Fruit fly (Drosophila melanogaster) whole organism, prepupa: Measurements from ENCODE around the gene Jon65Aii.

Source experiments
- CG8632 ChIP-seq: fragments of 200-800 bp; sonication (Bioruptor generic); optimal IDR thresholded peaks from 3 replicates; lab custom pipeline; 2016; ENCODE audit warnings: missing biosample characterization, missing genetic modification characterization
- svp ChIP-seq: fragments of 200-800 bp; sonication (Bioruptor generic); peaks from one replicate; lab custom pipeline; 2016; ENCODE audit warnings: missing biosample characterization, missing genetic modification characterization

- no peak for TF ChIP-seq CG8632 (GFP tag; lab: Kevin White, UChicago)
- no peak for TF ChIP-seq svp
Observed at dm6 chr3L:6034916-6035315, 17.2 kb upstream of the Jon65Aii start, which contains the start of gene yip7.
